Fruit fly (Drosophila melanogaster) whole organism, embryonic: ENCODE results near the gene BORCS6.

ENCODE experiments used
- CG10462 ChIP-seq: fragments of 200-800 bp; sonication (Bioruptor generic); optimal IDR thresholded peaks from 2 replicates; lab custom pipeline; 2016; ENCODE audit warnings: missing biosample characterization, missing genetic modification characterization
- CG10959 ChIP-seq: fragments of 200-800 bp; sonication (Bioruptor generic); IDR thresholded peaks from 2 replicates; pipeline ENCODE4 v1.3.6; 2022; ENCODE audit warnings: missing biosample characterization, missing genetic modification characterization
- CG11398 ChIP-seq: fragments of 200-800 bp; sonication (Bioruptor generic); optimal IDR thresholded peaks from 2 replicates; lab custom pipeline; 2016; ENCODE audit warnings: missing biosample characterization, missing genetic modification characterization
- CG12219 ChIP-seq: fragments of 200-800 bp; sonication (Bioruptor generic); optimal IDR thresholded peaks from 3 replicates; lab custom pipeline; 2018; ENCODE audit warnings: missing biosample characterization, mild to moderate bottlenecking, missing genetic modification characterization
- CG1792 ChIP-seq: fragments of 200-800 bp; sonication (Bioruptor generic); optimal IDR thresholded peaks from 2 replicates; lab custom pipeline; 2016; ENCODE audit warnings: missing biosample characterization, missing genetic modification characterization
- CG31224 ChIP-seq: fragments of 200-800 bp; sonication (Bioruptor generic); IDR thresholded peaks from 2 replicates; pipeline ENCODE4 v1.3.6; 2022; ENCODE audit warnings: missing biosample characterization, missing genetic modification characterization
- CG31388 ChIP-seq: fragments of 200-800 bp; sonication (Bioruptor generic); optimal IDR thresholded peaks from 2 replicates; lab custom pipeline; 2016; ENCODE audit warnings: missing biosample characterization, missing genetic modification characterization
- CG34376 ChIP-seq: fragments of 200-800 bp; sonication (Bioruptor generic); optimal IDR thresholded peaks from 2 replicates; lab custom pipeline; 2018; ENCODE audit warnings: missing biosample characterization, mild to moderate bottlenecking, missing genetic modification characterization
- CG3726 ChIP-seq: fragments of 200-800 bp; sonication (Bioruptor generic); IDR thresholded peaks from 3 replicates; pipeline ENCODE4, ENCODE4 v1.3.6; 2022; ENCODE audit warnings: missing biosample characterization, missing genetic modification characterization
- CG4282 ChIP-seq: fragments of 200-800 bp; sonication (Bioruptor generic); optimal IDR thresholded peaks from 2 replicates; lab custom pipeline; 2016; ENCODE audit warnings: missing biosample characterization, missing genetic modification characterization
- CG4854 ChIP-seq: fragments of 200-800 bp; sonication (Bioruptor generic); optimal IDR thresholded peaks from 2 replicates; lab custom pipeline; 2016; ENCODE audit warnings: missing biosample characterization, missing genetic modification characterization, inconsistent platforms
- CG6765 ChIP-seq: fragments of 200-800 bp; sonication (Bioruptor generic); optimal IDR thresholded peaks from 3 replicates; lab custom pipeline; 2017; ENCODE audit warnings: missing biosample characterization, mild to moderate bottlenecking, missing genetic modification characterization
- CG8478 ChIP-seq: fragments of >200 bp; optimal IDR thresholded peaks from 2 replicates; lab custom pipeline; 2018
- CHES-1-like ChIP-seq: fragments of 200-800 bp; sonication (Bioruptor generic); optimal IDR thresholded peaks from 2 replicates; lab custom pipeline; 2016; ENCODE audit warnings: missing biosample characterization, missing genetic modification characterization
- Chrac-16 ChIP-seq: fragments of 200-800 bp; sonication (Bioruptor generic); optimal IDR thresholded peaks from 3 replicates; lab custom pipeline; 2016; ENCODE audit warnings: missing biosample characterization, missing genetic modification characterization
- CkIIα-i1 ChIP-seq: fragments of 200-800 bp; sonication (Bioruptor generic); IDR thresholded peaks from 2 replicates; pipeline ENCODE4 v1.3.6; 2022; ENCODE audit warnings: missing biosample characterization, missing genetic modification characterization
- D19A ChIP-seq: fragments of 200-800 bp; optimal IDR thresholded peaks from 3 replicates; lab custom pipeline; 2019; ENCODE audit warnings: missing biosample characterization, mild to moderate bottlenecking, missing genetic modification characterization, moderate library complexity
- Dad ChIP-seq: fragments of 200-800 bp; sonication (Bioruptor generic); optimal IDR thresholded peaks from 3 replicates; lab custom pipeline; 2016; ENCODE audit warnings: missing biosample characterization, missing genetic modification characterization
- Dp ChIP-seq: fragments of 200-800 bp; sonication (Bioruptor generic); optimal IDR thresholded peaks from 2 replicates; lab custom pipeline; 2018; ENCODE audit warnings: missing biosample characterization, mild to moderate bottlenecking, missing genetic modification characterization, moderate library complexity
- Dref ChIP-seq: fragments of 200-800 bp; sonication (Bioruptor generic); IDR thresholded peaks from 2 replicates; pipeline ENCODE4 v1.3.6; 2022; ENCODE audit warnings: missing biosample characterization, missing genetic modification characterization
- Gug ChIP-seq: fragments of 200-800 bp; sonication (Bioruptor generic); IDR thresholded peaks from 4 replicates; pipeline ENCODE4 v1.3.6; 2022; ENCODE audit warnings: missing biosample characterization, missing genetic modification characterization
- HmgZ ChIP-seq: fragments of 200-800 bp; sonication (Bioruptor generic); optimal IDR thresholded peaks from 2 replicates; lab custom pipeline; 2018; ENCODE audit warnings: missing biosample characterization, mild to moderate bottlenecking, missing genetic modification characterization
- NfI ChIP-seq: fragments of 200-800 bp; sonication (Bioruptor generic); optimal IDR thresholded peaks from 3 replicates; lab custom pipeline; 2018; ENCODE audit warnings: missing biosample characterization, mild to moderate bottlenecking, missing genetic modification characterization, moderate library complexity
- PHDP ChIP-seq: fragments of 200-800 bp; sonication (Bioruptor generic); optimal IDR thresholded peaks from 3 replicates; lab custom pipeline; 2018; ENCODE audit warnings: missing biosample characterization, mild to moderate bottlenecking, missing genetic modification characterization, moderate library complexity
- Pdp1 ChIP-seq, 2 experiments: fragments of 200-800 bp; sonication (Bioruptor generic); optimal IDR thresholded peaks; 3 replicates each; lab custom pipeline; 2016; ENCODE audit warnings: missing biosample characterization in 2 of 2, missing genetic modification characterization in 2 of 2, mild to moderate bottlenecking in 1 of 2, moderate library complexity in 1 of 2
- Poxn ChIP-seq: fragments of 200-800 bp; sonication (Bioruptor generic); IDR thresholded peaks from 2 replicates; pipeline ENCODE4 v1.3.6; 2022; ENCODE audit warnings: missing biosample characterization, missing genetic modification characterization
- Sry-β ChIP-seq: fragments of 200-800 bp; sonication (Bioruptor generic); optimal IDR thresholded peaks from 2 replicates; lab custom pipeline; 2018; ENCODE audit warnings: missing biosample characterization, mild to moderate bottlenecking, missing genetic modification characterization, moderate library complexity
- TFAM ChIP-seq: fragments of 200-800 bp; sonication (Bioruptor generic); optimal IDR thresholded peaks from 2 replicates; lab custom pipeline; 2017; ENCODE audit warnings: missing biosample characterization, missing genetic modification characterization, inconsistent platforms
- Taf1 ChIP-seq: fragments of 200-800 bp; sonication (Bioruptor generic); IDR thresholded peaks from 2 replicates; pipeline ENCODE4 v1.3.6; 2022; ENCODE audit warnings: missing biosample characterization, missing genetic modification characterization
- Usf ChIP-seq: fragments of 200-800 bp; sonication (Bioruptor generic); optimal IDR thresholded peaks from 2 replicates; lab custom pipeline; 2017; ENCODE audit warnings: missing genotype, missing biosample characterization, missing genetic modification characterization
- btn ChIP-seq: fragments of 200-800 bp; sonication (Bioruptor generic); optimal IDR thresholded peaks from 2 replicates; lab custom pipeline; 2016; ENCODE audit warnings: missing biosample characterization, missing genetic modification characterization
- croc ChIP-seq: fragments of 200-800 bp; sonication (Bioruptor generic); conservative IDR thresholded peaks from 3 replicates; pipeline ENCODE4 v1.3.6; 2022; ENCODE audit warnings: missing biosample characterization, missing genetic modification characterization
- eve ChIP-seq, 2 experiments: fragments of >200 bp; optimal IDR thresholded peaks; 2 replicates each; lab custom pipeline; 2017; ENCODE audit warnings: missing biosample characterization in 2 of 2, missing genetic modification characterization in 2 of 2
- ftz-f1 ChIP-seq: fragments of 200-800 bp; sonication (Bioruptor generic); optimal IDR thresholded peaks from 2 replicates; lab custom pipeline; 2016; ENCODE audit warnings: missing biosample characterization, missing genetic modification characterization
- gem ChIP-seq: fragments of 200-800 bp; sonication (Bioruptor generic); optimal IDR thresholded peaks from 2 replicates; lab custom pipeline; 2019; ENCODE audit warnings: missing biosample characterization, mild to moderate bottlenecking, missing genetic modification characterization, moderate library complexity
- gsb ChIP-seq: fragments of 200-800 bp; sonication (Bioruptor generic); IDR thresholded peaks from 2 replicates; pipeline ENCODE4 v1.3.6; 2022; ENCODE audit warnings: missing biosample characterization, missing genetic modification characterization
- gt ChIP-seq: fragments of 200-800 bp; sonication (Bioruptor generic); IDR thresholded peaks from 2 replicates; pipeline ENCODE4 v1.3.6; 2022; ENCODE audit warnings: missing biosample characterization, missing genetic modification characterization
- nerfin-2 ChIP-seq: fragments of 200-800 bp; sonication (Bioruptor generic); IDR thresholded peaks from 2 replicates; pipeline ENCODE4 v1.3.6; 2022; ENCODE audit warnings: missing biosample characterization, missing genetic modification characterization; ENCODE audit not compliant: partially characterized antibody
- odd ChIP-seq: fragments of 200-800 bp; sonication (Bioruptor generic); optimal IDR thresholded peaks from 2 replicates; lab custom pipeline; 2017; ENCODE audit warnings: missing biosample characterization, mild to moderate bottlenecking, missing genetic modification characterization
- pzg ChIP-seq: fragments of 200-800 bp; sonication (Bioruptor generic); optimal IDR thresholded peaks from 3 replicates; lab custom pipeline; 2018; ENCODE audit warnings: missing biosample characterization, mild to moderate bottlenecking, missing genetic modification characterization, moderate library complexity
- ranshi ChIP-seq: fragments of 200-800 bp; sonication (Bioruptor generic); IDR thresholded peaks from 2 replicates; pipeline ENCODE4 v1.3.6; 2022; ENCODE audit warnings: missing biosample characterization, missing genetic modification characterization
- repo ChIP-seq: fragments of 200-800 bp; sonication (Bioruptor generic); optimal IDR thresholded peaks from 2 replicates; lab custom pipeline; 2016; ENCODE audit warnings: missing biosample characterization, missing genetic modification characterization
- salm ChIP-seq: fragments of 200-800 bp; sonication (Bioruptor generic); optimal IDR thresholded peaks from 2 replicates; lab custom pipeline; 2018; ENCODE audit warnings: missing biosample characterization, mild to moderate bottlenecking, missing genetic modification characterization
- sc ChIP-seq, 3 experiments: fragments of >200 bp in 2 of 3; fragments of 200-800 bp in 1 of 3; sonication (Bioruptor generic) in 1 of 3; optimal IDR thresholded peaks; 2 replicates in 2 of 3; 3 replicates in 1 of 3; lab custom pipeline; 2017; ENCODE audit warnings: mild to moderate bottlenecking in 1 of 3, missing biosample characterization in 1 of 3, missing genetic modification characterization in 1 of 3, missing genetic modification reagents in 1 of 3
- sens-2 ChIP-seq: fragments of 200-800 bp; sonication (Bioruptor generic); IDR thresholded peaks from 2 replicates; pipeline ENCODE4 v1.3.6; 2022; ENCODE audit warnings: missing biosample characterization, missing genetic modification characterization
- tap ChIP-seq: fragments of 200-800 bp; optimal IDR thresholded peaks from 3 replicates; lab custom pipeline; 2019; ENCODE audit warnings: missing biosample characterization, mild to moderate bottlenecking, missing genetic modification characterization, moderate library complexity
- tgo ChIP-seq: fragments of 200-800 bp; sonication (Bioruptor generic); IDR thresholded peaks from 3 replicates; pipeline ENCODE4 v1.3.6; 2022; ENCODE audit warnings: missing biosample characterization, missing genetic modification characterization
- twi ChIP-seq: fragments of 200-800 bp; optimal IDR thresholded peaks from 2 replicates; lab custom pipeline; 2019; ENCODE audit warnings: missing biosample characterization, mild to moderate bottlenecking, missing genetic modification characterization, moderate library complexity
- vvl ChIP-seq: fragments of 200-800 bp; sonication (Bioruptor generic); IDR thresholded peaks from 2 replicates; pipeline ENCODE4 v1.3.6; 2022; ENCODE audit warnings: missing biosample characterization, missing genetic modification characterization
- zfh2 ChIP-seq: fragments of 200-800 bp; sonication (Bioruptor generic); optimal IDR thresholded peaks from 2 replicates; lab custom pipeline; 2016; ENCODE audit warnings: missing biosample characterization, missing genetic modification characterization

BORCS6 gene

DNA sequence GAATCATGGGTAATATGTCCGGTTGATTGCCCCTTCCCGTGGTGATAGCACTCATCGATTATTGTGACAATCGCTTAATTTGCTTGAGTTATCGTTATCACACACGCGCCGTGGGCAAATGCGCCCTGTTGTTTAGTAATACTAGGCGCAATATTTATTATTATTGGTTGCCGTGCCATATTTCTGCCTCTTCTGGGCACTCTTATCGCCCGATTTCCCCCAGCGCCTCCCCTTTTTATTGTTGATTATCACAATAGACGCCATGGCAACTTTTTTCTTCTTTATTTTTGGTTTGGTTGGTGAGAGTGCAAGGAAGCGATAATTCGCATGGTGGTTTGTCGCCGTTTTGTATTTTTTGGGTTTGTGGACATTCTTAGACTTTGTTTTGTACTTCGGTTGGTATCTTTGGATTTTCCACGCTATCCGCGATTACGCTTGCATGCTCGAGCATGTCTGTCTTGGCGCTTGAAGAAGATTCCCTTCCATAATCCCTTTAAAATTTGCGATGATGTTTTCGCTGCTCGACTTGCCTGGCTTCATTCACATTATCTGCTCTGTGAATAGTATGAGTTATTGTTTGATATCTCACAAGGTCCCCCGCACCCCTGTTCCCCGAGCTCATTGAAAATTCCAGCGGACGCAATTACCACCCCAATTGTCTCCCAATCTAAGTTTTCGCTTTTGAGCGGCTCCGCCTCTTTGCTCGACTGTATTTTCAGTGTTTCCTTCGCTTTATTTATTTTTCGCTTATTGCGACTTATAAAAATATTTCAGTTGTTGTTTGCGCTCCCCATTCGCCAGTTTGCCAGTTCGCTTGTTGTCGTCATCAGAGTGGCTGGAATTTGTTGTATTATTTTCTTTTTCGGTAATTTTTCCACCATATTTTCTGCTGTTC is 7.9 kb downstream of the BORCS6 start (continued):
- TF ChIP-seq ranshi (no peak), gsb (no peak), Usf (GFP tag; lab: Kevin White, UChicago) (no peak), sens-2 (GFP tag; lab: Robert Waterston, UW) (no peak), TFAM (GFP tag; lab: Kevin White, UChicago) (no peak), btn (GFP tag; lab: Kevin White, UChicago) (no peak), PHDP (tag; lab: Kevin White, UChicago) (peak; percentile 22), pzg (GFP tag; lab: Kevin White, UChicago) (no peak), zfh2 (GFP tag; lab: Kevin White, UChicago) (no peak), tap (tag; lab: Kevin White, UChicago) (no peak), Chrac-16 (GFP tag; lab: Kevin White, UChicago) (no peak), CG6765 (GFP tag; lab: Kevin White, UChicago) (peak; percentile 46), vvl (GFP tag; lab: Robert Waterston, UW) (no peak), repo (GFP tag; lab: Kevin White, UChicago) (no peak), gem (no peak), CG8478 (lab: Kevin White, UChicago) (no peak), CG31224 (GFP tag; lab: Robert Waterston, UW) (no peak), Taf1 (GFP tag; lab: Robert Waterston, UW) (no peak), CkIIα-i1 (no peak), CG10462 (GFP tag; lab: Kevin White, UChicago) (no peak), nerfin-2 (GFP tag; lab: Robert Waterston, UW) (0 out of 2 replicates have a peak, but pooled peaks have one; percentile 39), twi (tag; lab: Kevin White, UChicago) (no peak), croc (GFP tag; lab: Robert Waterston, UW) (no peak), Gug (GFP tag; lab: Robert Waterston, UW) (no peak), CG34376 (GFP tag; lab: Kevin White, UChicago) (peak; percentile 92), salm (tag; lab: Kevin White, UChicago) (no peak), NfI (GFP tag; lab: Kevin White, UChicago) (no peak), Dp (no peak), CG3726 (GFP tag; lab: Robert Waterston, UW) (0 out of 3 replicates have a peak, but pooled peaks have one; percentile 47), eve (GFP tag; optimal IDR thresholded peaks at IDR 0.05; lab: Kevin White, UChicago) (peak in 1 of 2 experiments; percentile 23), Dref (GFP tag; lab: Robert Waterston, UW) (peak; percentile 47), CHES-1-like (no peak), CG1792 (GFP tag; lab: Kevin White, UChicago) (no peak), tgo (no peak), gt (GFP tag; lab: Robert Waterston, UW) (no peak), sc (optimal IDR thresholded peaks at IDR 0.05; lab: Kevin White, UChicago) (no peak), sc (GFP tag; optimal IDR thresholded peaks at IDR 0.05; lab: Kevin White, UChicago) (no peak), Poxn (GFP tag; lab: Robert Waterston, UW) (no peak), CG12219 (no peak), CG31388 (GFP tag; lab: Kevin White, UChicago) (no peak), Pdp1 (GFP tag; optimal IDR thresholded peaks at IDR 0.05; lab: Kevin White, UChicago) (peak in 1 of 2 experiments; percentile 50), CG11398 (GFP tag; lab: Kevin White, UChicago) (no peak), HmgZ (peak; percentile 9), CG10959 (no peak), odd (GFP tag; lab: Kevin White, UChicago) (no peak), Sry-β (GFP tag; lab: Kevin White, UChicago) (no peak), Dad (GFP tag; lab: Kevin White, UChicago) (no peak), D19A (tag; lab: Kevin White, UChicago) (no peak), CG4854 (no peak), CG4282 (GFP tag; lab: Kevin White, UChicago) (no peak), ftz-f1 (GFP tag; lab: Kevin White, UChicago) (peak; percentile 11)
